Worm (Caenorhabditis elegans) whole organism, L4 larva: ENCODE data around the gene acs-14.

ENCODE experiments used
- D1046.2 ChIP-seq: fragments of 200-800 bp; sonication (Bioruptor generic); IDR thresholded peaks from 2 replicates; pipeline ENCODE4 v1.3.6; 2022; ENCODE audit warnings: missing genetic modification characterization, missing compliant biosample characterization
- F44E2.7 ChIP-seq: fragments of 200-800 bp; sonication (Bioruptor generic); IDR thresholded peaks from 2 replicates; pipeline ENCODE4 v2.1.2; 2022; ENCODE audit warnings: missing genetic modification characterization, missing compliant biosample characterization
- R02D3.7 ChIP-seq: fragments of 150-350 bp; sonication (generic microtip); optimal IDR thresholded peaks from 3 replicates; lab custom pipeline; 2014; ENCODE audit warnings: missing biosample characterization, missing genetic modification characterization
- duxl-1 ChIP-seq: sonication (generic microtip); optimal IDR thresholded peaks from 2 replicates; lab custom pipeline; 2016; ENCODE audit warnings: mild to moderate bottlenecking, missing genetic modification characterization, moderate library complexity, missing compliant biosample characterization; ENCODE audit not compliant: poor library complexity
- gei-8 ChIP-seq: fragments of 200-800 bp; sonication (Bioruptor generic); optimal IDR thresholded peaks from 2 replicates; lab custom pipeline; 2018; ENCODE audit warnings: mild to moderate bottlenecking, missing genetic modification characterization, missing compliant biosample characterization
- madf-9 ChIP-seq: fragments of 200-800 bp; sonication (Bioruptor generic); conservative IDR thresholded peaks from 2 replicates; pipeline ENCODE4 v1.3.6; 2022; ENCODE audit warnings: missing genetic modification reagents, missing genetic modification characterization, missing compliant biosample characterization
- nhr-77 ChIP-seq: fragments of 150-350 bp; optimal IDR thresholded peaks from 2 replicates; lab custom pipeline; 2014; ENCODE audit warnings: missing biosample characterization, missing genetic modification characterization
- unc-62 ChIP-seq, 3 experiments: fragments of 150-350 bp in 1 of 3; sonication (generic microtip); optimal IDR thresholded peaks in 2 of 3; peaks in 1 of 3; 1 replicate in 1 of 3; 2 replicates in 2 of 3; lab custom pipeline; 2014 to 2017; ENCODE audit warnings: missing biosample characterization in 3 of 3, missing genetic modification characterization in 3 of 3, missing genetic modification reagents in 3 of 3, missing genotype in 1 of 3
- zag-1 ChIP-seq: fragments of 150-350 bp; optimal IDR thresholded peaks from 2 replicates; lab custom pipeline; 2014; ENCODE audit warnings: missing biosample characterization, missing genetic modification characterization
- ztf-11 ChIP-seq: fragments of 150-350 bp; optimal IDR thresholded peaks from 2 replicates; lab custom pipeline; 2014; ENCODE audit warnings: missing biosample characterization, missing genetic modification characterization

ce11 chrV:9518832-9519231 lies 10.9 kb downstream of the acs-14 start, which contains the start of gene C50F4.8:
- TF ChIP-seq nhr-77 (tag; lab: Kevin White, UChicago) (no peak), gei-8 (GFP tag; lab: Kevin White, UChicago) (no peak), unc-62 (GFP tag; optimal IDR thresholded peaks at IDR 0.05 in 1 of 2; lab: Kevin White, UChicago) (peak in 1 of 2 experiments; percentile 35), unc-62 (tag; optimal IDR thresholded peaks at IDR 0.05; lab: Kevin White, UChicago) (no peak), F44E2.7 (GFP tag; lab: Robert Waterston, UW) (no peak), duxl-1 (tag; lab: Kevin White, UChicago) (no peak), D1046.2 (GFP tag; lab: Robert Waterston, UW) (no peak), zag-1 (tag; lab: Kevin White, UChicago) (no peak), ztf-11 (tag; lab: Kevin White, UChicago) (no peak), R02D3.7 (tag; lab: Kevin White, UChicago) (no peak), madf-9 (GFP tag; lab: Robert Waterston, UW) (no peak)
